Worm (Caenorhabditis elegans) whole organism, mixed stage, embryonic: ENCODE data around the gene F26A1.3.

Experiments used
- M03D4.4 ChIP-seq: sonication (generic microtip); optimal IDR thresholded peaks from 2 replicates; lab custom pipeline; 2017; ENCODE audit warnings: mild to moderate bottlenecking, missing genetic modification characterization, missing compliant biosample characterization
- bed-3 ChIP-seq: fragments of 200-800 bp; sonication (Bioruptor generic); optimal IDR thresholded peaks from 3 replicates; lab custom pipeline; 2018; ENCODE audit warnings: mild to moderate bottlenecking, missing genetic modification characterization, moderate library complexity, missing compliant biosample characterization
- blmp-1 ChIP-seq: fragments of 150-350 bp; optimal IDR thresholded peaks from 2 replicates; lab custom pipeline; 2014; ENCODE audit warnings: missing biosample characterization, missing genetic modification characterization
- ceh-39 ChIP-seq: fragments of 150-350 bp; optimal IDR thresholded peaks from 2 replicates; lab custom pipeline; 2014; ENCODE audit warnings: missing biosample characterization, missing genetic modification characterization
- ceh-43 ChIP-seq: fragments of 200-800 bp; sonication (Bioruptor generic); optimal IDR thresholded peaks from 2 replicates; lab custom pipeline; 2018; ENCODE audit warnings: mild to moderate bottlenecking, missing genetic modification characterization, moderate library complexity, missing compliant biosample characterization
- ceh-83 ChIP-seq: fragments of 200-800 bp; sonication (Bioruptor generic); optimal IDR thresholded peaks from 2 replicates; lab custom pipeline; 2018; ENCODE audit warnings: mild to moderate bottlenecking, missing genetic modification characterization, missing compliant biosample characterization
- ces-1 ChIP-seq: fragments of 150-350 bp; optimal IDR thresholded peaks from 2 replicates; lab custom pipeline; 2014; ENCODE audit warnings: missing biosample characterization, missing genetic modification reagents, missing genetic modification characterization
- cnd-1 ChIP-seq: fragments of 200-800 bp; sonication (Bioruptor generic); optimal IDR thresholded peaks from 2 replicates; lab custom pipeline; 2018; ENCODE audit warnings: mild to moderate bottlenecking, missing genetic modification characterization, missing compliant biosample characterization
- drap-1 ChIP-seq: fragments of 200-800 bp; sonication (Bioruptor generic); optimal IDR thresholded peaks from 3 replicates; lab custom pipeline; 2018; ENCODE audit warnings: mild to moderate bottlenecking, missing genetic modification characterization, missing compliant biosample characterization
- elt-1 ChIP-seq: sonication (generic microtip); optimal IDR thresholded peaks from 2 replicates; lab custom pipeline; 2017; ENCODE audit warnings: missing genetic modification characterization, mild to moderate bottlenecking, missing compliant biosample characterization, antibody characterized with exemption, moderate library complexity, borderline replicate concordance; ENCODE audit not compliant: insufficient read depth
- elt-3 ChIP-seq: fragments of 150-350 bp; optimal IDR thresholded peaks from 2 replicates; lab custom pipeline; 2014; ENCODE audit warnings: missing biosample characterization, missing genetic modification characterization
- flh-1 ChIP-seq: fragments of 200-800 bp; sonication (Bioruptor generic); optimal IDR thresholded peaks from 2 replicates; lab custom pipeline; 2018; ENCODE audit warnings: mild to moderate bottlenecking, missing genetic modification characterization, moderate library complexity, missing compliant biosample characterization
- ham-2 ChIP-seq: fragments of 200-800 bp; sonication (Bioruptor generic); optimal IDR thresholded peaks from 2 replicates; lab custom pipeline; 2018; ENCODE audit warnings: mild to moderate bottlenecking, missing genetic modification characterization, missing compliant biosample characterization
- hlh-1 ChIP-seq: fragments of 150-350 bp; optimal IDR thresholded peaks from 2 replicates; lab custom pipeline; 2014; ENCODE audit warnings: missing biosample characterization, missing genetic modification reagents, missing genetic modification characterization
- lin-13 ChIP-seq: fragments of 150-350 bp; optimal IDR thresholded peaks from 2 replicates; lab custom pipeline; 2014; ENCODE audit warnings: missing biosample characterization, missing genetic modification characterization
- lin-32 ChIP-seq: fragments of 200-800 bp; sonication (Bioruptor generic); optimal IDR thresholded peaks from 2 replicates; lab custom pipeline; 2018; ENCODE audit warnings: mild to moderate bottlenecking, missing genetic modification characterization, missing compliant biosample characterization
- lsy-2 ChIP-seq: fragments of 150-350 bp; optimal IDR thresholded peaks from 2 replicates; lab custom pipeline; 2014; ENCODE audit warnings: missing biosample characterization, missing genetic modification characterization
- mab-5 ChIP-seq: fragments of 150-350 bp; optimal IDR thresholded peaks from 2 replicates; lab custom pipeline; 2014; ENCODE audit warnings: missing biosample characterization, missing genetic modification characterization
- mep-1 ChIP-seq: fragments of 150-350 bp; optimal IDR thresholded peaks from 2 replicates; lab custom pipeline; 2017; ENCODE audit warnings: missing biosample characterization, missing genetic modification reagents, missing genetic modification characterization, inconsistent platforms
- mls-2 ChIP-seq: sonication (generic microtip); optimal IDR thresholded peaks from 2 replicates; lab custom pipeline; 2016; ENCODE audit warnings: mild to moderate bottlenecking, missing genetic modification characterization, moderate library complexity, missing compliant biosample characterization
- nhr-12 ChIP-seq: fragments of 150-350 bp; optimal IDR thresholded peaks from 2 replicates; lab custom pipeline; 2014; ENCODE audit warnings: missing biosample characterization, missing genetic modification characterization
- nhr-2 ChIP-seq: fragments of 150-350 bp; optimal IDR thresholded peaks from 2 replicates; lab custom pipeline; 2014; ENCODE audit warnings: missing biosample characterization, missing genetic modification characterization
- nhr-237 ChIP-seq: fragments of 150-350 bp; optimal IDR thresholded peaks from 2 replicates; lab custom pipeline; 2014; ENCODE audit warnings: missing biosample characterization, missing genetic modification characterization
- nhr-28 ChIP-seq: fragments of 150-350 bp; optimal IDR thresholded peaks from 2 replicates; lab custom pipeline; 2014; ENCODE audit warnings: missing biosample characterization, missing genetic modification characterization
- pha-4 ChIP-seq: fragments of 150-350 bp; optimal IDR thresholded peaks from 2 replicates; lab custom pipeline; 2018; ENCODE audit warnings: missing biosample characterization, missing genetic modification reagents, missing genetic modification characterization
- sem-2 ChIP-seq: fragments of 200-800 bp; sonication (Bioruptor generic); optimal IDR thresholded peaks from 2 replicates; lab custom pipeline; 2018; ENCODE audit warnings: mild to moderate bottlenecking, missing genetic modification characterization, missing compliant biosample characterization
- snpc-4 ChIP-seq: fragments of 150-350 bp; optimal IDR thresholded peaks from 2 replicates; lab custom pipeline; 2014; ENCODE audit warnings: missing biosample characterization, missing genetic modification characterization
- sptf-1 ChIP-seq: sonication (generic microtip); optimal IDR thresholded peaks from 2 replicates; lab custom pipeline; 2017; ENCODE audit warnings: mild to moderate bottlenecking, missing genetic modification characterization, moderate library complexity, missing compliant biosample characterization
- tbx-8 ChIP-seq: fragments of 200-800 bp; sonication (Bioruptor generic); optimal IDR thresholded peaks from 2 replicates; lab custom pipeline; 2018; ENCODE audit warnings: mild to moderate bottlenecking, missing genetic modification characterization, moderate library complexity, missing compliant biosample characterization
- unc-120 ChIP-seq: sonication (generic microtip); optimal IDR thresholded peaks from 2 replicates; lab custom pipeline; 2017; ENCODE audit warnings: missing genetic modification characterization, missing compliant biosample characterization; ENCODE audit not compliant: poor library complexity, severe bottlenecking
- unc-62 ChIP-seq: fragments of 150-350 bp; optimal IDR thresholded peaks from 2 replicates; lab custom pipeline; 2014; ENCODE audit warnings: missing biosample characterization, missing genetic modification reagents, missing genetic modification characterization
- zip-8 ChIP-seq: fragments of 150-350 bp; optimal IDR thresholded peaks from 2 replicates; lab custom pipeline; 2014; ENCODE audit warnings: missing biosample characterization, missing genetic modification characterization
- ztf-11 ChIP-seq: fragments of 150-350 bp; optimal IDR thresholded peaks from 2 replicates; lab custom pipeline; 2014; ENCODE audit warnings: missing biosample characterization, missing genetic modification characterization

F26A1.3 gene

ce11 chrIII:4849739-4850138 lies 23.0 kb downstream of the F26A1.3 start, which contains the start of gene nonu-1:
Gene nonu-1 (minus strand): TSS chrIII:4849907.
- TF ChIP-seq hlh-1 (tag; lab: Kevin White, UChicago), result no peak
- no peak for TF ChIP-seq ces-1
- no peak for TF ChIP-seq M03D4.4
- TF ChIP-seq nhr-28, result no peak
- no peak for TF ChIP-seq ceh-39 (tag; lab: Kevin White, UChicago)
- TF ChIP-seq nhr-2, result no peak
- no peak for TF ChIP-seq mep-1 (tag; lab: Kevin White, UChicago)
- TF ChIP-seq blmp-1 (tag; lab: Kevin White, UChicago), result no peak
- TF ChIP-seq snpc-4 (tag; lab: Kevin White, UChicago), result no peak
- TF ChIP-seq unc-62 (GFP tag; lab: Kevin White, UChicago), result no peak
- TF ChIP-seq lsy-2 (tag; lab: Kevin White, UChicago), result no peak

- TF ChIP-seq pha-4 (tag; lab: Kevin White, UChicago), result peak; percentile 41
- no peak for TF ChIP-seq zip-8 (tag; lab: Kevin White, UChicago)
- peak; percentile 52 for TF ChIP-seq lsy-2 (tag; lab: Kevin White, UChicago)
- TF ChIP-seq sem-2 (GFP tag; lab: Kevin White, UChicago), result no peak
- no peak for TF ChIP-seq nhr-28
- no peak for TF ChIP-seq ceh-39 (tag; lab: Kevin White, UChicago)
- no peak for TF ChIP-seq tbx-8 (GFP tag; lab: Kevin White, UChicago)
- no peak for TF ChIP-seq M03D4.4
- no peak for TF ChIP-seq ceh-43 (GFP tag; lab: Kevin White, UChicago)
- no peak for TF ChIP-seq cnd-1 (tag; lab: Kevin White, UChicago)
- TF ChIP-seq unc-120, result no peak
- TF ChIP-seq ces-1, result peak; percentile 5
- no peak for TF ChIP-seq snpc-4 (tag; lab: Kevin White, UChicago)
- no peak for TF ChIP-seq lin-13 (tag; lab: Kevin White, UChicago)
- no peak for TF ChIP-seq ceh-83 (GFP tag; lab: Kevin White, UChicago)
- TF ChIP-seq mab-5 (tag; lab: Kevin White, UChicago), result no peak
- TF ChIP-seq elt-1 (tag; lab: Kevin White, UChicago), result no peak
- TF ChIP-seq mls-2 (tag; lab: Kevin White, UChicago), result no peak
- no peak for TF ChIP-seq nhr-12 (tag; lab: Kevin White, UChicago)
- TF ChIP-seq bed-3, result no peak
- no peak for TF ChIP-seq flh-1
- peak; percentile 19 for TF ChIP-seq nhr-237 (tag; lab: Kevin White, UChicago)
- no peak for TF ChIP-seq unc-62 (GFP tag; lab: Kevin White, UChicago)
- TF ChIP-seq ztf-11 (tag; lab: Kevin White, UChicago), result no peak
- no peak for TF ChIP-seq hlh-1 (tag; lab: Kevin White, UChicago)
- TF ChIP-seq mep-1 (tag; lab: Kevin White, UChicago), result peak; percentile 23
These were observed 23.4 kb downstream of the F26A1.3 start, which contains the start of gene F26A1.1 for ce11 chrIII:4850139-4850538. Gene F26A1.1 (plus strand): TSS chrIII:4850507.

ce11 chrIII:4852025-4852424 lies 25.3 kb downstream of the F26A1.3 start, which contains the start of gene ced-4:
Gene ced-4 (plus strand): TSS chrIII:4852325.
- no peak for TF ChIP-seq nhr-28
- TF ChIP-seq lin-13 (tag; lab: Kevin White, UChicago), result no peak
- TF ChIP-seq sptf-1, result no peak
- TF ChIP-seq nhr-12 (tag; lab: Kevin White, UChicago), result no peak
- TF ChIP-seq mls-2 (tag; lab: Kevin White, UChicago), result no peak
- no peak for TF ChIP-seq elt-3 (tag; lab: Kevin White, UChicago)
- TF ChIP-seq nhr-2, result no peak
- TF ChIP-seq zip-8 (tag; lab: Kevin White, UChicago), result no peak
- TF ChIP-seq blmp-1 (tag; lab: Kevin White, UChicago), result no peak
- no peak for TF ChIP-seq hlh-1 (tag; lab: Kevin White, UChicago)
- no peak for TF ChIP-seq M03D4.4
- no peak for TF ChIP-seq mab-5 (tag; lab: Kevin White, UChicago)
- TF ChIP-seq mep-1 (tag; lab: Kevin White, UChicago), result no peak
- TF ChIP-seq pha-4 (tag; lab: Kevin White, UChicago), result no peak

ce11 chrIII:4854918-4855317 lies 28.2 kb downstream of the F26A1.3 start, which contains the start of gene C35D10.8:
Gene C35D10.8 (plus strand): TSS chrIII:4855218.
- TF ChIP-seq flh-1, result no peak
- TF ChIP-seq mab-5 (tag; lab: Kevin White, UChicago), result no peak
- no peak for TF ChIP-seq nhr-12 (tag; lab: Kevin White, UChicago)
- no peak for TF ChIP-seq elt-1 (tag; lab: Kevin White, UChicago)
- TF ChIP-seq ham-2 (GFP tag; lab: Kevin White, UChicago), result no peak
- TF ChIP-seq drap-1 (GFP tag; lab: Kevin White, UChicago), result no peak
- no peak for TF ChIP-seq lin-13 (tag; lab: Kevin White, UChicago)
- no peak for TF ChIP-seq hlh-1 (tag; lab: Kevin White, UChicago)
- TF ChIP-seq blmp-1 (tag; lab: Kevin White, UChicago), result no peak
- TF ChIP-seq sem-2 (GFP tag; lab: Kevin White, UChicago), result no peak
- TF ChIP-seq M03D4.4, result no peak
- no peak for TF ChIP-seq lin-32
- no peak for TF ChIP-seq pha-4 (tag; lab: Kevin White, UChicago)
- no peak for TF ChIP-seq nhr-28
- TF ChIP-seq ceh-83 (GFP tag; lab: Kevin White, UChicago), result no peak
- no peak for TF ChIP-seq elt-3 (tag; lab: Kevin White, UChicago)
- no peak for TF ChIP-seq lsy-2 (tag; lab: Kevin White, UChicago)
- no peak for TF ChIP-seq sptf-1
- TF ChIP-seq ztf-11 (tag; lab: Kevin White, UChicago), result no peak
